Worm (Caenorhabditis elegans) whole organism, early embryonic: Measurements from ENCODE around the gene npp-26.

ENCODE experiments used
- B0310.2 ChIP-seq: sonication (generic microtip); optimal IDR thresholded peaks from 2 replicates; lab custom pipeline; 2016; ENCODE audit warnings: mild to moderate bottlenecking, missing genetic modification characterization, missing compliant biosample characterization
- ama-1 ChIP-seq: fragments of 150-350 bp; optimal IDR thresholded peaks from 2 replicates; lab custom pipeline; 2014
- ceh-13 ChIP-seq: fragments of 200-800 bp; sonication (Bioruptor generic); optimal IDR thresholded peaks from 2 replicates; lab custom pipeline; 2018; ENCODE audit warnings: mild to moderate bottlenecking, missing genetic modification characterization, missing compliant biosample characterization
- flt-1 ChIP-seq: fragments of 200-800 bp; sonication (Bioruptor generic); IDR thresholded peaks from 2 replicates; pipeline ENCODE4 v1.3.6; 2022; ENCODE audit warnings: missing genetic modification characterization, missing compliant biosample characterization
- hmg-4 ChIP-seq: fragments of 200-800 bp; sonication (Bioruptor generic); optimal IDR thresholded peaks from 2 replicates; lab custom pipeline; 2018; ENCODE audit warnings: mild to moderate bottlenecking, missing genetic modification characterization, missing compliant biosample characterization
- hnd-1 ChIP-seq: sonication (generic microtip); optimal IDR thresholded peaks from 2 replicates; lab custom pipeline; 2016; ENCODE audit warnings: missing genetic modification characterization, missing compliant biosample characterization
- tra-4 ChIP-seq: sonication (generic microtip); optimal IDR thresholded peaks from 2 replicates; lab custom pipeline; 2017; ENCODE audit warnings: missing genetic modification characterization, missing compliant biosample characterization

ce11 chrIV:4814185-4814584 lies 49.7 kb downstream of the npp-26 start, which contains the start of gene srw-94:
- TF ChIP-seq hmg-4 (GFP tag; lab: Kevin White, UChicago) (no peak), flt-1 (GFP tag; lab: Robert Waterston, UW) (no peak), ama-1 (lab: Kevin White, UChicago) (no peak), hnd-1 (no peak), ceh-13 (no peak), B0310.2 (tag; lab: Kevin White, UChicago) (no peak), tra-4 (tag; lab: Kevin White, UChicago) (no peak)
